Fruit fly (Drosophila melanogaster) whole organism, adult: ENCODE measurements around the gene pps.

Source experiments
- CG11617 ChIP-seq: fragments of 200-800 bp; sonication (Bioruptor generic); optimal IDR thresholded peaks from 2 replicates; lab custom pipeline; 2017; ENCODE audit warnings: mild to moderate bottlenecking, missing biosample characterization, missing genetic modification reagents, missing genetic modification characterization
- CG12768 ChIP-seq: fragments of 200-800 bp; sonication (Bioruptor generic); optimal IDR thresholded peaks from 2 replicates; lab custom pipeline; 2017; ENCODE audit warnings: missing biosample characterization, missing genetic modification characterization, mild to moderate bottlenecking, moderate library complexity, missing genetic modification reagents
- CG14711 ChIP-seq: fragments of 200-800 bp; sonication (Bioruptor generic); optimal IDR thresholded peaks from 2 replicates; lab custom pipeline; 2018; ENCODE audit warnings: missing biosample characterization, mild to moderate bottlenecking, missing genetic modification characterization, moderate library complexity
- CG1620 ChIP-seq: fragments of 200-800 bp; sonication (Bioruptor generic); optimal IDR thresholded peaks from 2 replicates; lab custom pipeline; 2016; ENCODE audit warnings: missing biosample characterization, missing genetic modification characterization
- CG33017 ChIP-seq: fragments of 200-800 bp; sonication (Bioruptor generic); optimal IDR thresholded peaks from 2 replicates; lab custom pipeline; 2018; ENCODE audit warnings: missing biosample characterization, mild to moderate bottlenecking, missing genetic modification characterization, moderate library complexity
- CG5204 ChIP-seq: fragments of 200-800 bp; sonication (Bioruptor generic); optimal IDR thresholded peaks from 2 replicates; lab custom pipeline; 2016; ENCODE audit warnings: missing biosample characterization, missing genetic modification characterization
- CG7045 ChIP-seq: fragments of 200-800 bp; sonication (Bioruptor generic); optimal IDR thresholded peaks from 2 replicates; lab custom pipeline; 2017; ENCODE audit warnings: missing biosample characterization, mild to moderate bottlenecking, missing genetic modification characterization
- CG7101 ChIP-seq: fragments of 200-800 bp; sonication (Bioruptor generic); optimal IDR thresholded peaks from 2 replicates; lab custom pipeline; 2018; ENCODE audit warnings: missing biosample characterization, mild to moderate bottlenecking, missing genetic modification characterization, moderate library complexity
- Clk ChIP-seq: fragments of 200-800 bp; sonication (Bioruptor generic); optimal IDR thresholded peaks from 2 replicates; lab custom pipeline; 2017; ENCODE audit warnings: missing biosample characterization, missing genetic modification characterization
- Crg-1 ChIP-seq: fragments of 200-800 bp; sonication (Bioruptor generic); optimal IDR thresholded peaks from 2 replicates; lab custom pipeline; 2016; ENCODE audit warnings: missing biosample characterization, missing genetic modification characterization
- Hr96 ChIP-seq: fragments of 200-800 bp; sonication (Bioruptor generic); optimal IDR thresholded peaks from 2 replicates; lab custom pipeline; 2016; ENCODE audit warnings: missing biosample characterization, missing genetic modification characterization
- Mnt ChIP-seq: fragments of 200-800 bp; sonication (Bioruptor generic); optimal IDR thresholded peaks from 2 replicates; lab custom pipeline; 2016; ENCODE audit warnings: missing biosample characterization, mild to moderate bottlenecking, missing genetic modification characterization
- bab1 ChIP-seq: fragments of 200-800 bp; sonication (Bioruptor generic); optimal IDR thresholded peaks from 3 replicates; lab custom pipeline; 2019; ENCODE audit warnings: missing biosample characterization, mild to moderate bottlenecking, missing genetic modification characterization, moderate library complexity
- cic ChIP-seq: fragments of 200-800 bp; sonication (Bioruptor generic); optimal IDR thresholded peaks from 2 replicates; lab custom pipeline; 2017; ENCODE audit warnings: missing biosample characterization, mild to moderate bottlenecking, missing genetic modification characterization, moderate library complexity
- cnc ChIP-seq, 2 experiments: fragments of >200 bp; optimal IDR thresholded peaks; 2 replicates each; lab custom pipeline; 2017
- kay ChIP-seq: fragments of 200-800 bp; sonication (Bioruptor generic); peaks from one replicate; lab custom pipeline; 2016; ENCODE audit warnings: missing biosample characterization, missing genetic modification characterization, borderline replicate concordance
- ovo ChIP-seq: fragments of 200-800 bp; sonication (Bioruptor generic); optimal IDR thresholded peaks from 2 replicates; lab custom pipeline; 2016; ENCODE audit warnings: missing biosample characterization, missing genetic modification characterization
- pad ChIP-seq: fragments of 200-800 bp; sonication (Bioruptor generic); optimal IDR thresholded peaks from 3 replicates; lab custom pipeline; 2017; ENCODE audit warnings: missing biosample characterization, missing genetic modification characterization, mild to moderate bottlenecking, moderate library complexity, missing genetic modification reagents
- tj ChIP-seq: fragments of 200-800 bp; sonication (Bioruptor generic); optimal IDR thresholded peaks from 3 replicates; lab custom pipeline; 2017; ENCODE audit warnings: missing biosample characterization, mild to moderate bottlenecking, missing genetic modification characterization, moderate library complexity
- toe ChIP-seq: fragments of 200-800 bp; sonication (Bioruptor generic); optimal IDR thresholded peaks from 2 replicates; lab custom pipeline; 2016; ENCODE audit warnings: missing biosample characterization, missing genetic modification characterization

pps gene

DNA sequence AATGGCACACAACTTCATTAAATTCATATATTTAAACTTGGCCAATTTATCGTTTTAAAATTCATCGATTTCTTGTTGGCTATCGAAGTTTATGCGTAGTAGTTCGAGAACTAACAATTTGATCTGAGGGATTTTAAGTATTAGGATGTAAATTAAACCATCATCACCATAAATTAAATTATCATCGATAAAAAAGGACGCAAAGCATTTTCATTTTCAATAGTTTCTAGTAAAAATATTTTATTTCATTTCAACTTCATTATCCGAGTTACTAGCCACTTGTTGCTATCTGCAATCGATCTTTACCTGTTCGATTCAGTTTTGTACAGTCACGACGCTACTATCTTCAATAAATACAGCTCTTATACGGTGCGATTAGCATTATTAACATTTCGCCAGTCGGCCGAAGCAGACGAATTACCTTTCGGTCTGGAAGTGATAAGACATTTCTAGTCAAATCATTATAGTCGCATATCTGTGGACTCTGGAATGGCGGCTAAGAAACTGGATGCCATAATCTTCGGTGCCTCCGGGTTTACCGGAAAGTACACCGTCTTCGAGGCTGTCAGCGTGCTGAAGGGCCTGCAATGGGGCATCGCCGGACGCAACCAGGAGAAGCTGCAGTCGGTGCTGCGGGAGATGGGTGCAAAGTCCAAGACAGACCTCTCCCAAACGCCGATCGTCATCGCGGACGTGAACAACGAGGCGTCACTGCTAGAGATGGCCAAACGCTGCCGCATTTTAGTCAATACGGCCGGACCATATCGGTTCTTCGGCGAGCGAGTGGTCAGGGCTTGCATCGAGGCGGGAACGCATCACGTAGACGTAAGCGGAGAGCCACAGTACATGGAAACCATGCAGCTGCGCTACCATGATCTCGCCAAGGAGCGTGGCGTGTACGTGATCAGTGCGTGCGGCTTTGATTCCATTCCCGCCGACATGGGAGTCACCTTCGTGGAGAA, 7.1 kb upstream of the pps start, which contains the start of gene CG5167:
CG5167 (plus strand) TSS at position 298 of the 962 bp plus-strand sequence.
- TF ChIP-seq pad (no peak), Crg-1 (GFP tag; lab: Kevin White, UChicago) (no peak), cnc (optimal IDR thresholded peaks at IDR 0.05; lab: Kevin White, UChicago) (peak in 1 of 2 experiments; percentile 79), ovo (GFP tag; lab: Kevin White, UChicago) (peak; percentile 25), CG12768 (GFP tag; lab: Kevin White, UChicago) (peak; percentile 96), cic (GFP tag; lab: Kevin White, UChicago) (peak; percentile 47), Mnt (peak; percentile 33), CG11617 (GFP tag; lab: Kevin White, UChicago) (peak; percentile 70), CG7045 (peak; percentile 24), toe (GFP tag; lab: Kevin White, UChicago) (peak; percentile 70), CG5204 (GFP tag; lab: Kevin White, UChicago) (no peak), Clk (no peak), CG7101 (tag; lab: Kevin White, UChicago) (peak; percentile 59), kay (no peak), CG14711 (peak; percentile 65), tj (peak; percentile 28), CG33017 (tag; lab: Kevin White, UChicago) (peak; percentile 69), Hr96 (GFP tag; lab: Kevin White, UChicago) (peak; percentile 57), bab1 (GFP tag; lab: Kevin White, UChicago) (peak; percentile 60), CG1620 (GFP tag; lab: Kevin White, UChicago) (no peak)

DNA sequence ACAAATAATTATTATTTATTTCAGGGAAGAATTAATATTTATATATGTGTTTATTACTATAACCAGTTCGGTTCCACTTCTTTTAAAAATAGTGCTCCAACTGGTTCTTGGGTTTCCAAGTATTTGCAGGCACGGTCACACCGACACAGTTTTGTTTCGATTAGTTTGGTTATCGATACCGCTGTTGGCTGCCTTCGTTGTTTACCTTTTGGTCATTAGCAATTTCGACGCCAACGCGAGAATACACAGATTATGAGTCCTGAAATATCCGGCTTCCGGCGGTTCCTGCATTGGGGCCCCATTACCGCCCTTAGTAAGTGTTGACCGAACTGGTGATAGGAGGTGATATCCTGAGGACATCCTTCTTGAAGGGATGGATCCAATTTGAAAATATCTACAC, 5.5 kb upstream of the pps start, which contains the start of gene CG5196:
CG5196 (plus strand) TSS at position 157 of the 400 bp plus-strand sequence.
- TF ChIP-seq Mnt (peak; percentile 50), kay (no peak), CG1620 (GFP tag; lab: Kevin White, UChicago) (peak; percentile 20), cic (GFP tag; lab: Kevin White, UChicago) (peak; percentile 2), ovo (GFP tag; lab: Kevin White, UChicago) (no peak), CG7101 (tag; lab: Kevin White, UChicago) (peak; percentile 35), Crg-1 (GFP tag; lab: Kevin White, UChicago) (no peak), cnc (optimal IDR thresholded peaks at IDR 0.05; lab: Kevin White, UChicago) (no peak), tj (no peak), CG5204 (GFP tag; lab: Kevin White, UChicago) (no peak), CG7045 (no peak), CG11617 (GFP tag; lab: Kevin White, UChicago) (peak; percentile 8), Clk (no peak), CG14711 (peak; percentile 2), CG33017 (tag; lab: Kevin White, UChicago) (no peak), toe (GFP tag; lab: Kevin White, UChicago) (no peak), bab1 (GFP tag; lab: Kevin White, UChicago) (peak; percentile 60)

DNA sequence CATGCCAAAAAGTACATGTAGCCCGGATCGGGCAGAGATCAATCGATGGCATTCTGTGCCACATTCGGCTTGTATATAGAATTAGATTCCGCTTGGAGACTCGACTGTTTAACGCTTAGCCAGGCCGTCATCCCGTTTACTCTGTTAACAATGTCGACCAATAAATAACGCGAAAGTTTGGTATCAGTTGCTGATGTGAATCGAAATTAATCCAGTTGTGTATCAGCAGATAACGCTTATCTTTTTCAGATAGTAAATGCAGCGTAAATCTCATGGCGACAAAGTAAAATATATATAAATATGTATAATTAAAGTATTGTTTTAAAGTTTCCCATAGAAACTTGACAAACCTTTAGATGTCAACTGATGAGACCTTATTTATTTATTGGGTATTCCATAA, 2.2 kb upstream of the pps start:
- TF ChIP-seq pad (no peak), toe (GFP tag; lab: Kevin White, UChicago) (no peak), CG33017 (tag; lab: Kevin White, UChicago) (no peak), kay (no peak), bab1 (GFP tag; lab: Kevin White, UChicago) (no peak), CG14711 (no peak)

DNA sequence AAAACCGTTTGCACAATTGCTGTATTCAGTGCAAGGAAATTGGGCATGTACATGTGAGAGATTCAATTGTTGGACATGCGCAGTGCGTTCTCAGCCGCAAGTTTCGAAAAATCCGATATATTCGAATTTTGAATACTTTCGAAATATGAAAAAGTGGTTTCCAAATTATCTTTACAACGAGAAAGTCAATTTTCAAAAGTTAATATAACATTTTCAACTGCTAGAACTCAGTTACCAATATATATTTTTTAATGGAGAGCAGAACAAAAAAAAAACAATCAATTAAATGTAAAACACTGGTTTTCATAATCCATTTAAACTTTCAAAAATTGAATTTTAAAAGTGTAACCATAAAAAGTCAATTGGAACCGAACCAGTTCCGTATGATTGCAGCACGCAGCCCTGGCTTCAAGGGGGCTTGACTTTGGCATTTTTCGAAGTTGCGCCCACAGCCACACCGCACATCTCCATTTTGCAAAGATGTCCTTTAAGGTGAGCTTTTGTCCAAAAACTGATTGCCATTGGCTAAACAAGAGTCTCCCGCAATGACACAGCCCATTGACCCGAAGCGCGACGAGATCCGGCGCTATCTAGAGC, 8.8 kb downstream of the pps start, which contains the start of the genes Scgbeta and CG17202:
Scgbeta (minus strand) TSS at position 51 of the 597 bp plus-strand sequence.
CG17202 (plus strand) TSS at position 390 of the 597 bp plus-strand sequence.
- TF ChIP-seq CG11617 (GFP tag; lab: Kevin White, UChicago), result peak; percentile 13
- TF ChIP-seq bab1 (GFP tag; lab: Kevin White, UChicago), result peak; percentile 10
- peak; percentile 22 for TF ChIP-seq cic (GFP tag; lab: Kevin White, UChicago)
- TF ChIP-seq CG7045, result no peak
- TF ChIP-seq CG12768 (GFP tag; lab: Kevin White, UChicago), result peak; percentile 35
- TF ChIP-seq CG7101 (tag; lab: Kevin White, UChicago), result peak; percentile 18

DNA sequence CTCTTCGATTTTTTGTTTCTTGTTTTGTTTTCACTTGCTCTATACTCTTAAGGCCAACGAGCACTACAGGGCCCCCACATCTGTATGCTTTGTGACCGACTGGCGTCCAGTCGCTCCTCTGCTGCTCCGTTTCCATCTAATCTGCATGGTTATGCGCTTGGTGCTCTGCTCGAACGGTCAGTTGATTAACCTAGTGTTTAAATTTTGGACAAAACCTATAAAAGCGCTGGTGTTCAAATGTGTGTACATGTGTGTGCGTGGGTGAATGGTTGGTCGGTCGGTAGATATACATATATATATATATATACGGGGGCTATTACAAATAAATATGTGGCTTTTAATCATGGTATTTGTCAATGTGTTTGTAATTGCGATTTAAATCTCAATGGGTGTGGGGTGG, 10.4 kb downstream of the pps start:
- no peak for TF ChIP-seq CG5204 (GFP tag; lab: Kevin White, UChicago)
- TF ChIP-seq CG7101 (tag; lab: Kevin White, UChicago), result no peak
- no peak for TF ChIP-seq cnc (optimal IDR thresholded peaks at IDR 0.05; lab: Kevin White, UChicago)
- TF ChIP-seq Crg-1 (GFP tag; lab: Kevin White, UChicago), result no peak
- no peak for TF ChIP-seq Mnt
- TF ChIP-seq ovo (GFP tag; lab: Kevin White, UChicago), result no peak
- no peak for TF ChIP-seq bab1 (GFP tag; lab: Kevin White, UChicago)
- TF ChIP-seq pad, result no peak
- no peak for TF ChIP-seq Hr96 (GFP tag; lab: Kevin White, UChicago)
- TF ChIP-seq CG33017 (tag; lab: Kevin White, UChicago), result no peak
